Worm (Caenorhabditis elegans) whole organism, L4 larva: ENCODE results near the gene D1014.6.

Source experiments
- ZK546.5 ChIP-seq, 2 experiments: sonication (generic microtip); optimal IDR thresholded peaks; 2 replicates each; lab custom pipeline; 2017; ENCODE audit warnings: missing biosample characterization in 2 of 2, missing genetic modification characterization in 2 of 2
- ceh-82 ChIP-seq: sonication (generic microtip); optimal IDR thresholded peaks from 2 replicates; lab custom pipeline; 2017; ENCODE audit warnings: missing biosample characterization, missing genetic modification characterization
- daf-8 ChIP-seq: fragments of 200-800 bp; sonication (Bioruptor generic); IDR thresholded peaks from 2 replicates; pipeline ENCODE4 v1.3.6; 2022; ENCODE audit warnings: missing genetic modification characterization, missing compliant biosample characterization
- lin-39 ChIP-seq: fragments of 150-350 bp; optimal IDR thresholded peaks from 2 replicates; lab custom pipeline; 2014; ENCODE audit warnings: missing biosample characterization, missing genetic modification reagents, missing genetic modification characterization
- mxl-2 ChIP-seq: fragments of 200-800 bp; sonication (Bioruptor generic); conservative IDR thresholded peaks from 2 replicates; pipeline ENCODE4 v1.3.6; 2022; ENCODE audit warnings: missing genetic modification reagents, missing genetic modification characterization, missing compliant biosample characterization
- nhr-6 ChIP-seq: fragments of 150-350 bp; optimal IDR thresholded peaks from 2 replicates; lab custom pipeline; 2014; ENCODE audit warnings: missing biosample characterization, missing genetic modification characterization
- saeg-2 ChIP-seq: fragments of 200-800 bp; sonication (Bioruptor generic); IDR thresholded peaks from 2 replicates; pipeline ENCODE4 v1.3.6; 2022; ENCODE audit warnings: missing genetic modification reagents, missing genetic modification characterization, missing compliant biosample characterization
- snpc-4 ChIP-seq: fragments of 150-350 bp; optimal IDR thresholded peaks from 2 replicates; lab custom pipeline; 2014; ENCODE audit warnings: missing biosample characterization, missing genetic modification characterization

ce11 chrV:8104473-8104872 is 16.5 kb upstream of the D1014.6 start, which contains the start of gene srlf-16:
- TF ChIP-seq ZK546.5 (tag; optimal IDR thresholded peaks at IDR 0.05; lab: Kevin White, UChicago) = no peak
- TF ChIP-seq daf-8 = no peak
- TF ChIP-seq mxl-2 (GFP tag; lab: Robert Waterston, UW) = no peak
- TF ChIP-seq nhr-6 (tag; lab: Kevin White, UChicago) = no peak
- TF ChIP-seq saeg-2 (GFP tag; lab: Robert Waterston, UW) = no peak
- TF ChIP-seq snpc-4 (tag; lab: Kevin White, UChicago) = no peak
- no peak for TF ChIP-seq ceh-82
- TF ChIP-seq lin-39 = no peak
